Worm (Caenorhabditis elegans): ENCODE results near the gene sulp-4.

ce11 chrV:11861880-11862544, 13.1 kb upstream of the sulp-4 start:
- no peak for TF ChIP-seq mep-1 (tag; optimal IDR thresholded peaks at IDR 0.05)
- no peak for TF ChIP-seq mls-2 (tag; optimal IDR thresholded peaks at IDR 0.05)

All from whole organism, mixed stage, embryonic.